Worm (Caenorhabditis elegans): Measurements from ENCODE around the gene Y43C5A.7.

DNA sequence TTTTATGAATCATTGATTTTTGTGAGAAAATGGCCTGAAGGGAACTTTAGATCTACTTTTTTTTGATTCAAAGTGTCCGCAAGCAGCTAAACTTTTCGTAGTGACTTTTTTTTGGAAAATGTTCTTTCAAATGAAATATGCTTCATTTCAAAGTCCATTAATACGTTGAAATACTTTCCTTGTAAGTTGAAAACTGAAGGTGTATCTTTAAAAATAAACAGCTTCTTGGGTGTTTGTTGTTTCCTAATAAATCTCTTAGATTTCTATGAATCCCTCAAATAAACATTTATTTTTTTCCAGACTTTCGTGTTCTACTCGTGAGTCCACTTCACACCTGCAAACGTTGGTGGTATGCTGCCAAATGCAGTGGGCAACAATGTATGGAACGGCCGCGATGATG, 9.6 kb downstream of the Y43C5A.7 start, which contains the start of gene ebax-1:
- no peak for TF ChIP-seq dpl-1 (GFP tag; optimal IDR thresholded peaks at IDR 0.05)
- no peak for TF ChIP-seq repo-1 (tag; optimal IDR thresholded peaks at IDR 0.05)
- no peak for TF ChIP-seq efl-1 (GFP tag; optimal IDR thresholded peaks at IDR 0.05)
- no peak for TF ChIP-seq mcd-1 (GFP tag; IDR thresholded peaks at IDR 0.05)
- TF ChIP-seq tlf-1 (GFP tag; optimal IDR thresholded peaks at IDR 0.05): no peak
- no peak for TF ChIP-seq ama-1 (optimal IDR thresholded peaks at IDR 0.05)
- TF ChIP-seq ama-1 (GFP tag; optimal IDR thresholded peaks at IDR 0.05): no peak
- no peak for TF ChIP-seq nhr-90 (tag; optimal IDR thresholded peaks at IDR 0.05)
